Worm (Caenorhabditis elegans): Measurements from ENCODE around the gene F13A7.12.

- no peak for TF ChIP-seq skn-1 (tag; optimal IDR thresholded peaks at IDR 0.05)
- no peak for TF ChIP-seq zag-1 (tag; optimal IDR thresholded peaks at IDR 0.05)
Measured at ce11 chrV:16382949-16383348, 12.9 kb upstream of the F13A7.12 start.
